Fruit fly (Drosophila melanogaster) whole organism, embryonic: Measurements from ENCODE around the gene CG10809.

Experiments
- Antp ChIP-seq: fragments of 200-800 bp; sonication (Bioruptor generic); optimal IDR thresholded peaks from 3 replicates; lab custom pipeline; 2016; ENCODE audit warnings: missing biosample characterization, missing genetic modification characterization
- Atf-2 ChIP-seq: fragments of 200-800 bp; sonication (Bioruptor generic); optimal IDR thresholded peaks from 2 replicates; lab custom pipeline; 2016; ENCODE audit warnings: missing biosample characterization, missing genetic modification characterization
- B-H2 ChIP-seq: fragments of 200-800 bp; sonication (Bioruptor generic); optimal IDR thresholded peaks from 2 replicates; lab custom pipeline; 2018; ENCODE audit warnings: missing biosample characterization, mild to moderate bottlenecking, missing genetic modification characterization
- CG10274 ChIP-seq: fragments of 200-800 bp; sonication (Bioruptor generic); optimal IDR thresholded peaks from 3 replicates; lab custom pipeline; 2017; ENCODE audit warnings: missing biosample characterization, mild to moderate bottlenecking, missing genetic modification characterization
- CG10979 ChIP-seq: fragments of 200-800 bp; sonication (Bioruptor generic); optimal IDR thresholded peaks from 2 replicates; lab custom pipeline; 2018; ENCODE audit warnings: missing biosample characterization, mild to moderate bottlenecking, missing genetic modification characterization, moderate library complexity
- CG12236 ChIP-seq: fragments of 200-800 bp; sonication (Bioruptor generic); optimal IDR thresholded peaks from 2 replicates; lab custom pipeline; 2016; ENCODE audit warnings: missing biosample characterization, missing genetic modification characterization
- CG14441 ChIP-seq: fragments of 200-800 bp; sonication (Bioruptor generic); IDR thresholded peaks from 2 replicates; pipeline ENCODE4 v1.3.6; 2022; ENCODE audit warnings: missing biosample characterization, missing genetic modification characterization
- CG17612 ChIP-seq: fragments of 200-800 bp; sonication (Bioruptor generic); IDR thresholded peaks from 2 replicates; pipeline ENCODE4 v1.3.6; 2022; ENCODE audit warnings: missing biosample characterization, missing genetic modification characterization
- CG17829 ChIP-seq: fragments of 200-800 bp; optimal IDR thresholded peaks from 2 replicates; lab custom pipeline; 2019; ENCODE audit warnings: missing biosample characterization, mild to moderate bottlenecking, missing genetic modification characterization, moderate library complexity
- CG1792 ChIP-seq: fragments of 200-800 bp; sonication (Bioruptor generic); optimal IDR thresholded peaks from 2 replicates; lab custom pipeline; 2016; ENCODE audit warnings: missing biosample characterization, missing genetic modification characterization
- CG18011 ChIP-seq: fragments of 200-800 bp; sonication (Bioruptor generic); optimal IDR thresholded peaks from 2 replicates; lab custom pipeline; 2017; ENCODE audit warnings: missing biosample characterization, missing genetic modification characterization, mild to moderate bottlenecking, moderate library complexity, missing genotype
- CG3163 ChIP-seq: fragments of 200-800 bp; sonication (Bioruptor generic); optimal IDR thresholded peaks from 3 replicates; lab custom pipeline; 2016; ENCODE audit warnings: missing biosample characterization, missing genetic modification characterization
- CG32532 ChIP-seq: fragments of 200-800 bp; sonication (Bioruptor generic); IDR thresholded peaks from 2 replicates; pipeline ENCODE4 v1.3.6; 2022; ENCODE audit warnings: missing biosample characterization, missing genetic modification characterization
- CG3407 ChIP-seq: fragments of 200-800 bp; sonication (Bioruptor generic); optimal IDR thresholded peaks from 2 replicates; lab custom pipeline; 2018; ENCODE audit warnings: missing biosample characterization, mild to moderate bottlenecking, missing genetic modification characterization
- CG4730 ChIP-seq: fragments of 200-800 bp; sonication (Bioruptor generic); IDR thresholded peaks from 2 replicates; pipeline ENCODE4 v1.3.6; 2022; ENCODE audit warnings: missing biosample characterization, missing genetic modification characterization
- CG6654 ChIP-seq: fragments of 200-800 bp; sonication (Bioruptor generic); optimal IDR thresholded peaks from 2 replicates; lab custom pipeline; 2017; ENCODE audit warnings: missing biosample characterization, mild to moderate bottlenecking, missing genetic modification characterization
- CG7271 ChIP-seq: fragments of 200-800 bp; sonication (Bioruptor generic); optimal IDR thresholded peaks from 2 replicates; lab custom pipeline; 2018; ENCODE audit warnings: missing biosample characterization, mild to moderate bottlenecking, missing genetic modification characterization, moderate library complexity
- CG8281 ChIP-seq: fragments of 200-800 bp; sonication (Bioruptor generic); optimal IDR thresholded peaks from 2 replicates; lab custom pipeline; 2018; ENCODE audit warnings: missing biosample characterization, mild to moderate bottlenecking, missing genetic modification characterization, moderate library complexity
- CG8924 ChIP-seq: fragments of 200-800 bp; optimal IDR thresholded peaks from 3 replicates; lab custom pipeline; 2019; ENCODE audit warnings: missing biosample characterization, mild to moderate bottlenecking, missing genetic modification characterization, moderate library complexity
- CG9727 ChIP-seq: fragments of 200-800 bp; sonication (Bioruptor generic); optimal IDR thresholded peaks from 3 replicates; lab custom pipeline; 2017; ENCODE audit warnings: missing biosample characterization, mild to moderate bottlenecking, missing genetic modification characterization
- CG9817 ChIP-seq: fragments of 200-800 bp; sonication (Bioruptor generic); optimal IDR thresholded peaks from 2 replicates; lab custom pipeline; 2018; ENCODE audit warnings: missing biosample characterization, mild to moderate bottlenecking, missing genetic modification characterization, moderate library complexity
- CTCF ChIP-seq: fragments of 200-800 bp; sonication (Bioruptor generic); optimal IDR thresholded peaks from 2 replicates; lab custom pipeline; 2017; ENCODE audit warnings: missing biosample characterization, mild to moderate bottlenecking, missing genetic modification characterization, moderate library complexity
- Doc3 ChIP-seq: fragments of 200-800 bp; sonication (Bioruptor generic); IDR thresholded peaks from 3 replicates; pipeline ENCODE4 v1.3.6; 2022; ENCODE audit warnings: missing biosample characterization, missing genetic modification characterization; ENCODE audit not compliant: partially characterized antibody
- GATAe ChIP-seq: fragments of 200-800 bp; sonication (Bioruptor generic); conservative IDR thresholded peaks from 2 replicates; pipeline ENCODE4 v1.3.6; 2022; ENCODE audit warnings: missing biosample characterization, missing genetic modification characterization
- HLH3B ChIP-seq: fragments of 200-800 bp; sonication (Bioruptor generic); IDR thresholded peaks from 2 replicates; pipeline ENCODE4 v1.3.6; 2022; ENCODE audit warnings: missing biosample characterization, missing genetic modification characterization
- Hey ChIP-seq: fragments of 200-800 bp; sonication (Bioruptor generic); optimal IDR thresholded peaks from 3 replicates; lab custom pipeline; 2018; ENCODE audit warnings: missing biosample characterization, mild to moderate bottlenecking, missing genetic modification characterization
- Lhr ChIP-seq: fragments of 200-800 bp; sonication (Bioruptor generic); optimal IDR thresholded peaks from 3 replicates; lab custom pipeline; 2017; ENCODE audit warnings: mild to moderate bottlenecking, missing biosample characterization, missing genetic modification reagents, missing genetic modification characterization
- Lim3 ChIP-seq: fragments of 200-800 bp; sonication (Bioruptor generic); IDR thresholded peaks from 2 replicates; pipeline ENCODE4 v1.3.6; 2022; ENCODE audit warnings: missing biosample characterization, missing genetic modification characterization
- Lpt ChIP-seq: fragments of >200 bp; optimal IDR thresholded peaks from 2 replicates; lab custom pipeline; 2018; ENCODE audit warnings: missing biosample characterization, missing genetic modification characterization
- MESR4 ChIP-seq: fragments of 200-800 bp; sonication (Bioruptor generic); optimal IDR thresholded peaks from 2 replicates; lab custom pipeline; 2018; ENCODE audit warnings: missing biosample characterization, mild to moderate bottlenecking, missing genetic modification characterization, moderate library complexity
- Max ChIP-seq: fragments of 200-800 bp; sonication (Bioruptor generic); optimal IDR thresholded peaks from 2 replicates; lab custom pipeline; 2016; ENCODE audit warnings: missing biosample characterization, mild to moderate bottlenecking, missing genetic modification characterization
- NC2β ChIP-seq: fragments of 200-800 bp; sonication (Bioruptor generic); optimal IDR thresholded peaks from 2 replicates; lab custom pipeline; 2016; ENCODE audit warnings: missing biosample characterization, missing genetic modification characterization
- NFAT ChIP-seq: fragments of 200-800 bp; sonication (Bioruptor generic); IDR thresholded peaks from 2 replicates; pipeline ENCODE4 v1.3.6; 2022; ENCODE audit warnings: missing biosample characterization, missing genetic modification characterization
- NfI ChIP-seq: fragments of 200-800 bp; sonication (Bioruptor generic); optimal IDR thresholded peaks from 3 replicates; lab custom pipeline; 2018; ENCODE audit warnings: missing biosample characterization, mild to moderate bottlenecking, missing genetic modification characterization, moderate library complexity
- Rx ChIP-seq: fragments of 200-800 bp; sonication (Bioruptor generic); IDR thresholded peaks from 2 replicates; pipeline ENCODE4 v1.3.6; 2022; ENCODE audit warnings: missing biosample characterization, missing genetic modification characterization
- Vsx1 ChIP-seq: fragments of 200-800 bp; sonication (Bioruptor generic); optimal IDR thresholded peaks from 2 replicates; lab custom pipeline; 2017; ENCODE audit warnings: missing biosample characterization, mild to moderate bottlenecking, missing genetic modification characterization, missing genetic modification reagents
- ab ChIP-seq: fragments of 200-800 bp; sonication (Bioruptor generic); optimal IDR thresholded peaks from 2 replicates; lab custom pipeline; 2016; ENCODE audit warnings: missing biosample characterization, missing genetic modification characterization
- ara ChIP-seq: fragments of 200-800 bp; sonication (Bioruptor generic); IDR thresholded peaks from 2 replicates; pipeline ENCODE4 v1.3.6; 2022; ENCODE audit warnings: missing biosample characterization, missing genetic modification characterization
- chn ChIP-seq: fragments of 200-800 bp; sonication (Bioruptor generic); optimal IDR thresholded peaks from 2 replicates; lab custom pipeline; 2016; ENCODE audit warnings: missing biosample characterization, missing genetic modification characterization
- danr ChIP-seq: fragments of 200-800 bp; sonication (Bioruptor generic); IDR thresholded peaks from 2 replicates; pipeline ENCODE4 v1.3.6; 2022; ENCODE audit warnings: missing biosample characterization, missing genetic modification characterization
- fu2 ChIP-seq: fragments of 200-800 bp; sonication (Bioruptor generic); optimal IDR thresholded peaks from 2 replicates; lab custom pipeline; 2016; ENCODE audit warnings: missing biosample characterization, missing genetic modification characterization
- gcm2 ChIP-seq: fragments of 200-800 bp; sonication (Bioruptor generic); optimal IDR thresholded peaks from 2 replicates; lab custom pipeline; 2016; ENCODE audit warnings: missing biosample characterization, missing genetic modification characterization
- grau ChIP-seq: fragments of 200-800 bp; optimal IDR thresholded peaks from 3 replicates; lab custom pipeline; 2019; ENCODE audit warnings: missing biosample characterization, mild to moderate bottlenecking, missing genetic modification characterization, moderate library complexity
- ind ChIP-seq: fragments of 200-800 bp; sonication (Bioruptor generic); optimal IDR thresholded peaks from 3 replicates; lab custom pipeline; 2016; ENCODE audit warnings: missing biosample characterization, missing genetic modification characterization
- lilli ChIP-seq: fragments of 200-800 bp; sonication (Bioruptor generic); optimal IDR thresholded peaks from 3 replicates; lab custom pipeline; 2016; ENCODE audit warnings: missing biosample characterization, missing genetic modification characterization
- lov ChIP-seq, 2 experiments: fragments of 200-800 bp in 1 of 2; fragments of >200 bp in 1 of 2; sonication (Bioruptor generic) in 1 of 2; IDR thresholded peaks in 1 of 2; optimal IDR thresholded peaks in 1 of 2; 2 replicates in 1 of 2; 3 replicates in 1 of 2; pipeline versions ENCODE4 v1.3.6 to Lab custom; 2017 to 2022; ENCODE audit warnings: missing biosample characterization in 1 of 2, missing genetic modification characterization in 1 of 2
- pan ChIP-seq, 4 experiments: fragments of >200 bp in 3 of 4; fragments of 200-800 bp in 1 of 4; sonication (Bioruptor generic) in 1 of 4; optimal IDR thresholded peaks in 3 of 4; IDR thresholded peaks in 1 of 4; 2 replicates each; pipeline versions ENCODE4 v1.3.6 to Lab custom; 2017 to 2022; ENCODE audit warnings: missing biosample characterization in 2 of 4, missing genetic modification characterization in 2 of 4, mixed read lengths in 1 of 4
- seq ChIP-seq: fragments of 200-800 bp; sonication (Bioruptor generic); IDR thresholded peaks from 2 replicates; pipeline ENCODE4 v1.3.6; 2022; ENCODE audit warnings: missing biosample characterization, missing genetic modification characterization
- tna ChIP-seq: fragments of 200-800 bp; sonication (Bioruptor generic); IDR thresholded peaks from 2 replicates; pipeline ENCODE4 v1.3.6; 2022; ENCODE audit warnings: missing biosample characterization, missing genetic modification characterization; ENCODE audit not compliant: partially characterized antibody
- tx ChIP-seq: fragments of 200-800 bp; sonication (Bioruptor generic); optimal IDR thresholded peaks from 2 replicates; lab custom pipeline; 2016; ENCODE audit warnings: missing biosample characterization, missing genetic modification characterization

CG10809 gene

DNA sequence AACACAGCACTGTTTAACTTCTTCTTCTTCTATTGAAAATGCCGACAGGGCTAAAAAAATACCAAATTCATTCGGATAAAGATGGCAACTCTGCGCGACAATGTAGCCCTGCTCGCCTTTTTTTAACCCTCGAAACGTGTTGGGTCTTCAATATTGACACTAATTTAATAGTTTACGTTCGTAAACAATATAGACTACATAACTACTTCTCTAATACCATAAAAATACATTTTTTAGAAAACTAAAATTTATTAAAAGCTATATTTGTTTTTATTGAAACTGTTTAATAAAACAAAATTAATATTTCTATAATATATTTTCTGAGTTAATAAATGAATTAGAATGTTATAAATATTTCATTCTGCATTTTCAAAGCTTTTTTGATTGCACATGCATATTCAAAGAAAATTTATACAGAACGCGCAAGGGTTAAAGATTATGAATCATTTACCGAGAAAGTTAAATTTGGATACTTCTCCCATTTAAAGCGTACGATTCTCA lies 29.0 kb upstream of the CG10809 start, which contains the start of the genes Taf2 and CalpB (continued):
- TF ChIP-seq Lpt (no peak), CG9817 (peak; percentile 85), Lhr (peak; percentile 29), CG32532 (GFP tag; lab: Robert Waterston, UW) (peak; percentile 87), NC2β (GFP tag; lab: Kevin White, UChicago) (peak; percentile 33), gcm2 (peak; percentile 15), CG3163 (GFP tag; lab: Kevin White, UChicago) (peak; percentile 42), CG14441 (peak; percentile 59; the same call in 1 of the 2 replicates), MESR4 (no peak), Max (peak; percentile 54), ind (GFP tag; lab: Kevin White, UChicago) (peak; percentile 85), Doc3 (GFP tag; lab: Robert Waterston, UW) (no peak), ara (GFP tag; lab: Robert Waterston, UW) (peak; percentile 24; the same call in 1 of the 2 replicates), CG17612 (GFP tag; lab: Robert Waterston, UW) (peak; percentile 53; the same call in 1 of the 2 replicates), tx (GFP tag; lab: Kevin White, UChicago) (peak; percentile 5), Hey (tag; lab: Kevin White, UChicago) (no peak), NfI (peak; percentile 73), CG3407 (peak; percentile 76), tna (GFP tag; lab: Robert Waterston, UW) (no peak), CG6654 (peak; percentile 72), CTCF (GFP tag; lab: Kevin White, UChicago) (peak; percentile 10), Lim3 (GFP tag; lab: Robert Waterston, UW) (no peak), CG8281 (peak; percentile 73), CG17829 (tag; lab: Kevin White, UChicago) (peak; percentile 94), lov (optimal IDR thresholded peaks at IDR 0.05; lab: Kevin White, UChicago) (no peak), lov (GFP tag; IDR thresholded peaks at IDR 0.05; lab: Robert Waterston, UW) (no peak), CG10979 (peak; percentile 94), GATAe (GFP tag; lab: Robert Waterston, UW) (peak; percentile 63), Rx (no peak), Vsx1 (GFP tag; lab: Kevin White, UChicago) (no peak), chn (peak; percentile 58), CG8924 (peak; percentile 96), CG12236 (no peak), seq (peak; percentile 56; the same call in 1 of the 2 replicates), HLH3B (GFP tag; lab: Robert Waterston, UW) (peak; percentile 82), CG10274 (GFP tag; lab: Kevin White, UChicago) (no peak), CG9727 (GFP tag; lab: Kevin White, UChicago) (peak; percentile 89), Atf-2 (GFP tag; lab: Kevin White, UChicago) (no peak), CG4730 (GFP tag; lab: Robert Waterston, UW) (peak; percentile 72), fu2 (GFP tag; lab: Kevin White, UChicago) (peak; percentile 56), CG1792 (no peak), B-H2 (GFP tag; lab: Kevin White, UChicago) (no peak), Antp (GFP tag; lab: Kevin White, UChicago) (peak; percentile 18), lilli (peak; percentile 73), NFAT (GFP tag; lab: Robert Waterston, UW) (peak; percentile 56), CG7271 (tag; lab: Kevin White, UChicago) (peak; percentile 80), CG18011 (GFP tag; lab: Kevin White, UChicago) (no peak), grau (peak; percentile 91), pan (optimal IDR thresholded peaks at IDR 0.05; lab: Kevin White, UChicago) (no peak), pan (GFP tag; optimal IDR thresholded peaks at IDR 0.05 in 1 of 2, IDR thresholded peaks at IDR 0.05 in 1 of 2) (peak in 1 of 2 experiments; percentile 77), danr (GFP tag; lab: Robert Waterston, UW) (peak; percentile 59; the same call in 1 of the 2 replicates), ab (GFP tag; lab: Kevin White, UChicago) (no peak)
